Fruit fly (Drosophila melanogaster): ENCODE measurements around the gene OtopLc.

DNA sequence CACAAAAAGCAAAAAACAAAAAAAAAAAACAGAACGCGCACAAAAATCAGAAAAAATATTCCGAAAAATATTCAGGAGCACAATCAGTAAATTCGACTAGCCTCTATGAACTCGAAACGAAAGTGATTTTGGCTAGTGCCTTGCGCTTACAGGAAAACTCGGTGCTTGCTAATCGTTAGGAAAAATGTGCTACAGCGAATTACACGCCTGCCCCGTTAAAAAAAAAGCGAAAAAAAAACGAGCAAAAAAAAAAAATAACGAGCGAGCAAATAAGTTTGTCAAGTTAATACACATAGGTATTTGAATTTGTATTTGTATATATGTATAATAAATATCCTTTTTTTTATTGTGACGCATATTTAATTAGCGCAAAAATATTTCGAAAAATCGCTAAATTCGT is 46.4 kb downstream of the OtopLc start, which contains the start of gene CG34434:
- TF ChIP-seq Abd-B (GFP tag; optimal IDR thresholded peaks at IDR 0.05): no peak
- no peak for TF ChIP-seq psq (GFP tag; optimal IDR thresholded peaks at IDR 0.05)
- no peak for TF ChIP-seq lola (GFP tag; optimal IDR thresholded peaks at IDR 0.05)
- no peak for TF ChIP-seq br (GFP tag; optimal IDR thresholded peaks at IDR 0.05)
- TF ChIP-seq brk (GFP tag; optimal IDR thresholded peaks at IDR 0.05): no peak
- TF ChIP-seq Mio (GFP tag; optimal IDR thresholded peaks at IDR 0.05): no peak
- TF ChIP-seq Jra (GFP tag; optimal IDR thresholded peaks at IDR 0.05): no peak
- no peak for TF ChIP-seq h (GFP tag; optimal IDR thresholded peaks at IDR 0.05)
- TF ChIP-seq CrebA (GFP tag; optimal IDR thresholded peaks at IDR 0.05; ENCODE audit: borderline replicate concordance): no peak
- no peak for TF ChIP-seq N (GFP tag; optimal IDR thresholded peaks at IDR 0.05)
- TF ChIP-seq pan (optimal IDR thresholded peaks at IDR 0.05): no peak
